Fruit fly (Drosophila melanogaster) whole organism: ENCODE measurements around the gene CG42458.

Source experiments
- CG8478 ChIP-seq: fragments of >200 bp; optimal IDR thresholded peaks from 2 replicates; lab custom pipeline; 2018; ENCODE audit warnings: inconsistent platforms
- EcR ChIP-seq, 2 experiments: fragments of >200 bp; optimal IDR thresholded peaks; 2 replicates each; lab custom pipeline; 2017; ENCODE audit warnings: missing biosample characterization in 2 of 2, missing genetic modification characterization in 2 of 2, missing genetic modification reagents in 2 of 2
- usp ChIP-seq: fragments of >200 bp; optimal IDR thresholded peaks from 2 replicates; lab custom pipeline; 2017; ENCODE audit warnings: missing biosample characterization, missing genetic modification characterization, mixed read lengths

DNA sequence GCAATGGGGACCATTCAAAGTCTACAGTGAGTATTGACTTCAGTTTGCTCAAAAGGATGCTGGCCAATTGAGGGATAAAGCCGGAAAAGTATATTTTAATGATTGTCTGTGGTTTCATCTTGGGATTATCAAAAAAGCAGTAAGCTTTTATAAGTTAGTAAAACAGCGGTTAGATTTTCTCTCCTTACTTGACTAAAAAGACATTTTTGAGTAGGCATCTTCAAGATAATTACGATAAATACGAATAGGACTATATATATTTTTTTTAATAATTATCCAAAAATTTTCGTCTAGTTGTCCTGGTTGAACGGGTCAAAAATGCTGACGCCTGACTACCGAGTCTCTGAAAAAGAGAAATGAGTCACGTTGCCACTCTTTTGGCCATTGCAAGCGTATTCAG lies 26.9 kb downstream of the CG42458 start, which contains the start of gene CG33278:
- TF ChIP-seq CG8478 (lab: Kevin White, UChicago) (no peak), EcR (GFP tag; optimal IDR thresholded peaks at IDR 0.05; lab: Kevin White, UChicago) (no peak), usp (no peak)
